Fruit fly (Drosophila melanogaster) whole organism, embryonic: ENCODE results near the gene CG42633.
A peak's percentile ranks its signal among the peaks of the same experiment; 100 is the strongest.

Source experiments
- Aef1 ChIP-seq: fragments of 200-800 bp; sonication (Bioruptor generic); IDR thresholded peaks from 3 replicates; pipeline ENCODE4 v1.3.6; 2022; ENCODE audit warnings: missing biosample characterization, missing genetic modification characterization
- CG10565 ChIP-seq: fragments of 200-800 bp; sonication (Bioruptor generic); optimal IDR thresholded peaks from 3 replicates; lab custom pipeline; 2016; ENCODE audit warnings: missing biosample characterization, mild to moderate bottlenecking, missing genetic modification characterization
- CG11085 ChIP-seq: fragments of 200-800 bp; sonication (Bioruptor generic); IDR thresholded peaks from 2 replicates; pipeline ENCODE4 v1.3.6; 2022; ENCODE audit warnings: missing biosample characterization, missing genetic modification characterization
- CG12071 ChIP-seq: fragments of 200-800 bp; sonication (Bioruptor generic); optimal IDR thresholded peaks from 3 replicates; lab custom pipeline; 2018; ENCODE audit warnings: missing biosample characterization, mild to moderate bottlenecking, missing genetic modification characterization
- CG1233 ChIP-seq: fragments of 200-800 bp; sonication (Bioruptor generic); optimal IDR thresholded peaks from 4 replicates; lab custom pipeline; 2018; ENCODE audit warnings: missing biosample characterization, mild to moderate bottlenecking, missing genetic modification characterization
- CG12769 ChIP-seq: fragments of 200-800 bp; sonication (Bioruptor generic); optimal IDR thresholded peaks from 2 replicates; lab custom pipeline; 2019; ENCODE audit warnings: missing biosample characterization, mild to moderate bottlenecking, missing genetic modification characterization, moderate library complexity
- CG14050 ChIP-seq: fragments of 200-800 bp; sonication (Bioruptor generic); IDR thresholded peaks from 3 replicates; pipeline ENCODE4 v1.3.6; 2022; ENCODE audit warnings: missing biosample characterization, missing genetic modification characterization
- CG14860 ChIP-seq: fragments of 200-800 bp; sonication (Bioruptor generic); IDR thresholded peaks from 3 replicates; pipeline ENCODE4 v1.3.6; 2022; ENCODE audit warnings: missing biosample characterization, missing genetic modification characterization; ENCODE audit not compliant: partially characterized antibody
- CG17186 ChIP-seq: fragments of 200-800 bp; sonication (Bioruptor generic); optimal IDR thresholded peaks from 3 replicates; lab custom pipeline; 2017; ENCODE audit warnings: missing biosample characterization, missing genetic modification reagents, missing genetic modification characterization
- CG17802 ChIP-seq: fragments of 200-800 bp; sonication (Bioruptor generic); optimal IDR thresholded peaks from 2 replicates; lab custom pipeline; 2018; ENCODE audit warnings: missing biosample characterization, mild to moderate bottlenecking, missing genetic modification characterization, moderate library complexity
- CG1832 ChIP-seq: fragments of 200-800 bp; sonication (Bioruptor generic); optimal IDR thresholded peaks from 2 replicates; lab custom pipeline; 2017; ENCODE audit warnings: missing biosample characterization, mild to moderate bottlenecking, missing genetic modification characterization, inconsistent platforms
- CG18764 ChIP-seq: fragments of 200-800 bp; sonication (Bioruptor generic); optimal IDR thresholded peaks from 3 replicates; lab custom pipeline; 2016; ENCODE audit warnings: missing biosample characterization, missing genetic modification characterization
- CG3163 ChIP-seq: fragments of 200-800 bp; sonication (Bioruptor generic); optimal IDR thresholded peaks from 3 replicates; lab custom pipeline; 2016; ENCODE audit warnings: missing biosample characterization, missing genetic modification characterization
- CG4707 ChIP-seq: fragments of 200-800 bp; sonication (Bioruptor generic); optimal IDR thresholded peaks from 2 replicates; lab custom pipeline; 2018; ENCODE audit warnings: missing biosample characterization, mild to moderate bottlenecking, missing genetic modification characterization, moderate library complexity
- CG4730 ChIP-seq: fragments of 200-800 bp; sonication (Bioruptor generic); IDR thresholded peaks from 2 replicates; pipeline ENCODE4 v1.3.6; 2022; ENCODE audit warnings: missing biosample characterization, missing genetic modification characterization
- CG5180 ChIP-seq: fragments of 200-800 bp; sonication (Bioruptor generic); optimal IDR thresholded peaks from 3 replicates; lab custom pipeline; 2017; ENCODE audit warnings: missing biosample characterization, missing genetic modification characterization, mild to moderate bottlenecking, moderate library complexity, missing genetic modification reagents
- CG6683 ChIP-seq: fragments of 200-800 bp; sonication (Bioruptor generic); optimal IDR thresholded peaks from 2 replicates; lab custom pipeline; 2017; ENCODE audit warnings: missing biosample characterization, mild to moderate bottlenecking, missing genetic modification characterization, missing genetic modification reagents
- CG6689 ChIP-seq: fragments of 200-800 bp; sonication (Bioruptor generic); IDR thresholded peaks from 2 replicates; pipeline ENCODE4 v1.3.6; 2022; ENCODE audit warnings: missing biosample characterization, missing genetic modification characterization
- CG8388 ChIP-seq: fragments of 200-800 bp; sonication (Bioruptor generic); optimal IDR thresholded peaks from 2 replicates; lab custom pipeline; 2019; ENCODE audit warnings: missing biosample characterization, mild to moderate bottlenecking, missing genetic modification characterization, moderate library complexity
- D ChIP-seq, 2 experiments: fragments of 200-800 bp in 1 of 2; fragments of >200 bp in 1 of 2; sonication (Bioruptor generic) in 1 of 2; optimal IDR thresholded peaks; 2 replicates in 1 of 2; 3 replicates in 1 of 2; lab custom pipeline; 2017; ENCODE audit warnings: mild to moderate bottlenecking in 1 of 2, missing biosample characterization in 1 of 2, missing genetic modification characterization in 1 of 2, missing genetic modification reagents in 1 of 2
- Dek ChIP-seq: fragments of 200-800 bp; sonication (Bioruptor generic); optimal IDR thresholded peaks from 3 replicates; lab custom pipeline; 2019; ENCODE audit warnings: missing biosample characterization, mild to moderate bottlenecking, missing genetic modification characterization, moderate library complexity
- Doc2 ChIP-seq: fragments of 200-800 bp; sonication (Bioruptor generic); IDR thresholded peaks from 2 replicates; pipeline ENCODE4 v1.3.6; 2022; ENCODE audit warnings: missing biosample characterization, missing genetic modification characterization
- GATAe ChIP-seq: fragments of 200-800 bp; sonication (Bioruptor generic); conservative IDR thresholded peaks from 2 replicates; pipeline ENCODE4 v1.3.6; 2022; ENCODE audit warnings: missing biosample characterization, missing genetic modification characterization
- Hand ChIP-seq: fragments of 200-800 bp; sonication (Bioruptor generic); optimal IDR thresholded peaks from 2 replicates; lab custom pipeline; 2017; ENCODE audit warnings: mild to moderate bottlenecking, missing biosample characterization, missing genetic modification reagents, missing genetic modification characterization
- HmgZ ChIP-seq: fragments of 200-800 bp; sonication (Bioruptor generic); optimal IDR thresholded peaks from 2 replicates; lab custom pipeline; 2018; ENCODE audit warnings: missing biosample characterization, mild to moderate bottlenecking, missing genetic modification characterization
- Mes4 ChIP-seq: fragments of 200-800 bp; sonication (Bioruptor generic); optimal IDR thresholded peaks from 2 replicates; lab custom pipeline; 2016; ENCODE audit warnings: missing biosample characterization, missing genetic modification characterization
- NC2α ChIP-seq: fragments of 200-800 bp; sonication (Bioruptor generic); optimal IDR thresholded peaks from 2 replicates; lab custom pipeline; 2016; ENCODE audit warnings: missing biosample characterization, missing genetic modification characterization
- Poxn ChIP-seq: fragments of 200-800 bp; sonication (Bioruptor generic); IDR thresholded peaks from 2 replicates; pipeline ENCODE4 v1.3.6; 2022; ENCODE audit warnings: missing biosample characterization, missing genetic modification characterization
- Ravus ChIP-seq: fragments of 200-800 bp; sonication (Bioruptor generic); IDR thresholded peaks from 2 replicates; pipeline ENCODE4 v1.3.6; 2022; ENCODE audit warnings: missing biosample characterization, missing genetic modification characterization
- Stat92E ChIP-seq, 3 experiments: fragments of >200 bp in 2 of 3; fragments of 200-800 bp in 1 of 3; sonication (Bioruptor generic) in 1 of 3; optimal IDR thresholded peaks; 2 replicates each; lab custom pipeline; 2017 to 2019; ENCODE audit warnings: missing biosample characterization in 3 of 3, missing genetic modification characterization in 3 of 3, mild to moderate bottlenecking in 1 of 3, moderate library complexity in 1 of 3
- Taf1 ChIP-seq: fragments of 200-800 bp; sonication (Bioruptor generic); IDR thresholded peaks from 2 replicates; pipeline ENCODE4 v1.3.6; 2022; ENCODE audit warnings: missing biosample characterization, missing genetic modification characterization
- ac ChIP-seq: fragments of 200-800 bp; sonication (Bioruptor generic); optimal IDR thresholded peaks from 3 replicates; lab custom pipeline; 2017; ENCODE audit warnings: missing biosample characterization, mild to moderate bottlenecking, missing genetic modification characterization
- bsh ChIP-seq, 2 experiments: fragments of 200-800 bp; sonication (Bioruptor generic); optimal IDR thresholded peaks; 2 replicates each; lab custom pipeline; 2017 to 2018; ENCODE audit warnings: mild to moderate bottlenecking in 2 of 2, missing biosample characterization in 2 of 2, missing genetic modification characterization in 2 of 2, moderate library complexity in 1 of 2
- chif ChIP-seq, 2 experiments: fragments of 200-800 bp; sonication (Bioruptor generic); optimal IDR thresholded peaks; 3 replicates each; lab custom pipeline; 2016; ENCODE audit warnings: missing biosample characterization in 2 of 2, missing genetic modification characterization in 2 of 2
- ci ChIP-seq: fragments of 200-800 bp; sonication (Bioruptor generic); IDR thresholded peaks from 3 replicates; pipeline ENCODE4 v1.3.6; 2022; ENCODE audit warnings: missing biosample characterization, missing genetic modification characterization
- dimm ChIP-seq: fragments of 200-800 bp; sonication (Bioruptor generic); IDR thresholded peaks from 2 replicates; pipeline ENCODE4 v1.3.6; 2022; ENCODE audit warnings: missing biosample characterization, missing genetic modification characterization
- ems ChIP-seq: fragments of 200-800 bp; sonication (Bioruptor generic); optimal IDR thresholded peaks from 3 replicates; lab custom pipeline; 2016; ENCODE audit warnings: missing biosample characterization, missing genetic modification characterization
- esg ChIP-seq: fragments of 200-800 bp; sonication (Bioruptor generic); conservative IDR thresholded peaks from 2 replicates; pipeline ENCODE4 v1.3.6; 2022; ENCODE audit warnings: missing biosample characterization, missing genetic modification characterization
- ftz-f1 ChIP-seq: fragments of 200-800 bp; sonication (Bioruptor generic); optimal IDR thresholded peaks from 2 replicates; lab custom pipeline; 2016; ENCODE audit warnings: missing biosample characterization, missing genetic modification characterization
- gcm ChIP-seq: fragments of 200-800 bp; sonication (Bioruptor generic); optimal IDR thresholded peaks from 2 replicates; lab custom pipeline; 2019; ENCODE audit warnings: missing biosample characterization, mild to moderate bottlenecking, missing genetic modification characterization, moderate library complexity
- jigr1 ChIP-seq: fragments of 200-800 bp; sonication (Bioruptor generic); IDR thresholded peaks from 3 replicates; pipeline ENCODE4 v1.3.6; 2022; ENCODE audit warnings: missing biosample characterization, missing genetic modification characterization
- nerfin-2 ChIP-seq: fragments of 200-800 bp; sonication (Bioruptor generic); IDR thresholded peaks from 2 replicates; pipeline ENCODE4 v1.3.6; 2022; ENCODE audit warnings: missing biosample characterization, missing genetic modification characterization; ENCODE audit not compliant: partially characterized antibody
- prd ChIP-seq, 3 experiments: fragments of >200 bp in 2 of 3; fragments of 200-800 bp in 1 of 3; sonication (Bioruptor generic) in 1 of 3; optimal IDR thresholded peaks in 2 of 3; IDR thresholded peaks in 1 of 3; 2 replicates in 2 of 3; 3 replicates in 1 of 3; pipeline versions ENCODE4 v1.3.6 to Lab custom; 2017 to 2022; ENCODE audit warnings: missing biosample characterization in 1 of 3, missing genetic modification characterization in 1 of 3
- ranshi ChIP-seq: fragments of 200-800 bp; sonication (Bioruptor generic); IDR thresholded peaks from 2 replicates; pipeline ENCODE4 v1.3.6; 2022; ENCODE audit warnings: missing biosample characterization, missing genetic modification characterization
- salm ChIP-seq: fragments of 200-800 bp; sonication (Bioruptor generic); optimal IDR thresholded peaks from 2 replicates; lab custom pipeline; 2018; ENCODE audit warnings: missing biosample characterization, mild to moderate bottlenecking, missing genetic modification characterization
- scrt ChIP-seq: fragments of 200-800 bp; sonication (Bioruptor generic); optimal IDR thresholded peaks from 2 replicates; lab custom pipeline; 2018; ENCODE audit warnings: missing biosample characterization, mild to moderate bottlenecking, missing genetic modification characterization, moderate library complexity
- slp2 ChIP-seq: fragments of 200-800 bp; sonication (Bioruptor generic); optimal IDR thresholded peaks from 2 replicates; lab custom pipeline; 2016; ENCODE audit warnings: missing biosample characterization, missing genetic modification characterization

CG42633 gene

DNA sequence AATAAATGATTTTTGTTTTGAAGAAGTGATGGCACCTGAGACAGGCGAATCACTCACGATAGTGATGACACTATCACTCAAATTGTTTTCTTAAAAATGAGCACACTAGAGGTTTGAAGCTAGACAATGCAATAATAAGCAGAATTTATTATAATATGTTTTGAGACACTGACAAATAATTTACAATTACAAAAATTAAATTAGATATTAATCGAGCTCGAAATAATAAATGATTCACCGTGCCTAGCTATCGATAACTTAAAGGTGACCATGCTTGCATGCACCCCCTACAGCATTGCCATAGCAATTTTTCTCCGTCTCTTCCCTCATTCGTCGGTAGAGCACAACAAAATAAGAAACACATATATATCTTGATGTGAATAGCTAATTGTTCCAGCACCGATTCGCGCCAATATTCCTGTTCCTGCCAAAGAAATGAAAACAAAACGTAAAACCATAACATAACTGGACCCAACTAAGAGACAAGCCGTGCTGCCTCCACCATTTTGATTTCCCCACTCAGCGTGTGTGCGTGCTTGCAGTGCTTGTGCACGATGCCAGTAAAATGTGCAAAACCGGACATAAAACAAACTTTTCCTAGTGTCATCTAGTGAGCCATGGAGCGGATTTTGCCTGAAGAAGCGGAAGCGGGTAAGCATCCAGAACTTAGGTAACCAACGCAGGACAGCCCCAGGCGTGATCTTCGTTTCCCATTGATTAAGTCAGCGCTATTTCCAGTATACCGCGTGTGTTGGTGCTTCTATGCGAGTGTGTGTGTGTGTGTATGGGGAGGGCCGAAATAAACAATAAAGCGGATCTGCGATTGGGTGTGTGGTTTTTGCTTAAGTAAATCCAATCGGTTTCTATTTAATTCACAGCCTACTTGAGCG is 20.9 kb downstream of the CG42633 start, which contains the start of the genes MED7 and Cap-H2 (continued):
- TF ChIP-seq CG5180 (no peak), ci (GFP tag; lab: Robert Waterston, UW) (peak; percentile 77), CG17186 (GFP tag; lab: Kevin White, UChicago) (peak; percentile 69), CG4730 (GFP tag; lab: Robert Waterston, UW) (peak; percentile 77), CG4707 (no peak), slp2 (GFP tag; lab: Kevin White, UChicago) (peak; percentile 56), Taf1 (GFP tag; lab: Robert Waterston, UW) (peak; percentile 68), Stat92E (GFP tag; optimal IDR thresholded peaks at IDR 0.05; lab: Kevin White, UChicago) (peak in 1 of 3 experiments; percentile 89), Mes4 (GFP tag; lab: Kevin White, UChicago) (peak; percentile 53), CG14860 (GFP tag; lab: Robert Waterston, UW) (peak; percentile 99), HmgZ (tag; lab: Kevin White, UChicago) (peak; percentile 74), CG3163 (GFP tag; lab: Kevin White, UChicago) (peak; percentile 39), Poxn (GFP tag; lab: Robert Waterston, UW) (no peak), Doc2 (GFP tag; lab: Robert Waterston, UW) (no peak), NC2α (GFP tag; lab: Kevin White, UChicago) (peak; percentile 8), jigr1 (GFP tag; lab: Robert Waterston, UW) (no peak; the same call in 2 of the 3 replicates), ems (GFP tag; lab: Kevin White, UChicago) (peak; percentile 78), bsh (GFP tag; optimal IDR thresholded peaks at IDR 0.05; lab: Kevin White, UChicago) (peak in 1 of 2 experiments; percentile 76), ranshi (GFP tag; lab: Robert Waterston, UW) (peak; percentile 91), CG1832 (no peak), CG17802 (tag; lab: Kevin White, UChicago) (peak; percentile 0), CG14050 (GFP tag; lab: Robert Waterston, UW) (peak; percentile 64), CG18764 (GFP tag; lab: Kevin White, UChicago) (peak; percentile 81), prd (optimal IDR thresholded peaks at IDR 0.05; lab: Kevin White, UChicago) (no peak), prd (GFP tag; IDR thresholded peaks at IDR 0.05; lab: Robert Waterston, UW) (peak; percentile 93), D (optimal IDR thresholded peaks at IDR 0.05; lab: Kevin White, UChicago) (peak; percentile 25), D (GFP tag; optimal IDR thresholded peaks at IDR 0.05; lab: Kevin White, UChicago) (peak; percentile 60), ftz-f1 (GFP tag; lab: Kevin White, UChicago) (peak; percentile 5), CG11085 (peak; percentile 65), salm (tag; lab: Kevin White, UChicago) (no peak), Dek (tag; lab: Kevin White, UChicago) (peak; percentile 69), nerfin-2 (GFP tag; lab: Robert Waterston, UW) (peak; percentile 92), GATAe (GFP tag; lab: Robert Waterston, UW) (no peak), esg (GFP tag; lab: Robert Waterston, UW) (peak; percentile 78), CG12071 (no peak), Ravus (GFP tag; lab: Robert Waterston, UW) (peak; percentile 16; the same call in 1 of the 2 replicates), gcm (no peak), scrt (GFP tag; lab: Kevin White, UChicago) (no peak), Hand (GFP tag; lab: Kevin White, UChicago) (no peak), CG8388 (no peak), CG1233 (GFP tag; lab: Kevin White, UChicago) (peak; percentile 59), Aef1 (GFP tag; lab: Robert Waterston, UW) (peak; percentile 77), CG6683 (GFP tag; lab: Kevin White, UChicago) (peak; percentile 7), CG12769 (tag; lab: Kevin White, UChicago) (peak; percentile 69), chif (GFP tag; optimal IDR thresholded peaks at IDR 0.05; lab: Kevin White, UChicago) (peak; percentile 74 to 83), dimm (peak; percentile 41; the same call in 1 of the 2 replicates), CG10565 (peak; percentile 5), CG6689 (GFP tag; lab: Robert Waterston, UW) (peak; percentile 83), ac (GFP tag; lab: Kevin White, UChicago) (no peak)
